Worm (Caenorhabditis elegans) whole organism, midembryonic: ENCODE data around the gene cmtr-2.

Experiments used
- T22C8.4 ChIP-seq: fragments of 200-800 bp; sonication (Bioruptor generic); IDR thresholded peaks from 2 replicates; pipeline ENCODE4 v1.3.6; 2022; ENCODE audit warnings: missing genetic modification characterization, missing compliant biosample characterization
- cog-1 ChIP-seq: sonication (generic microtip); optimal IDR thresholded peaks from 2 replicates; lab custom pipeline; 2016; ENCODE audit warnings: missing genetic modification characterization, missing compliant biosample characterization
- flt-1 ChIP-seq: fragments of 200-800 bp; sonication (Bioruptor generic); IDR thresholded peaks from 2 replicates; pipeline ENCODE4 v1.3.6; 2022; ENCODE audit warnings: missing genetic modification characterization, missing compliant biosample characterization
- klf-2 ChIP-seq: fragments of 200-800 bp; sonication (Bioruptor generic); conservative IDR thresholded peaks from 2 replicates; pipeline ENCODE4 v1.3.6; 2022; ENCODE audit warnings: missing genetic modification reagents, missing genetic modification characterization, missing compliant biosample characterization
- ref-1 ChIP-seq: fragments of 200-800 bp; sonication (Bioruptor generic); conservative IDR thresholded peaks from 2 replicates; pipeline ENCODE4 v1.3.6; 2022; ENCODE audit warnings: missing genetic modification reagents, missing genetic modification characterization, missing compliant biosample characterization

- TF ChIP-seq klf-2 (GFP tag; lab: Robert Waterston, UW) (no peak), cog-1 (no peak), flt-1 (GFP tag; lab: Robert Waterston, UW) (no peak), T22C8.4 (no peak), ref-1 (GFP tag; lab: Robert Waterston, UW) (no peak)
These were observed 40.6 kb downstream of the cmtr-2 start for ce11 chrIII:6655830-6656229.
